Fruit fly (Drosophila melanogaster) whole organism, adult: ENCODE measurements around the gene CrzR.

Experiments
- CG11617 ChIP-seq: fragments of 200-800 bp; sonication (Bioruptor generic); optimal IDR thresholded peaks from 2 replicates; lab custom pipeline; 2017; ENCODE audit warnings: mild to moderate bottlenecking, missing biosample characterization, missing genetic modification reagents, missing genetic modification characterization
- CG12768 ChIP-seq: fragments of 200-800 bp; sonication (Bioruptor generic); optimal IDR thresholded peaks from 2 replicates; lab custom pipeline; 2017; ENCODE audit warnings: missing biosample characterization, missing genetic modification characterization, mild to moderate bottlenecking, moderate library complexity, missing genetic modification reagents
- CG14711 ChIP-seq: fragments of 200-800 bp; sonication (Bioruptor generic); optimal IDR thresholded peaks from 2 replicates; lab custom pipeline; 2018; ENCODE audit warnings: missing biosample characterization, mild to moderate bottlenecking, missing genetic modification characterization, moderate library complexity
- CG1620 ChIP-seq: fragments of 200-800 bp; sonication (Bioruptor generic); optimal IDR thresholded peaks from 2 replicates; lab custom pipeline; 2016; ENCODE audit warnings: missing biosample characterization, missing genetic modification characterization
- CG33017 ChIP-seq: fragments of 200-800 bp; sonication (Bioruptor generic); optimal IDR thresholded peaks from 2 replicates; lab custom pipeline; 2018; ENCODE audit warnings: missing biosample characterization, mild to moderate bottlenecking, missing genetic modification characterization, moderate library complexity
- CG5204 ChIP-seq: fragments of 200-800 bp; sonication (Bioruptor generic); optimal IDR thresholded peaks from 2 replicates; lab custom pipeline; 2016; ENCODE audit warnings: missing biosample characterization, missing genetic modification characterization
- CG7045 ChIP-seq: fragments of 200-800 bp; sonication (Bioruptor generic); optimal IDR thresholded peaks from 2 replicates; lab custom pipeline; 2017; ENCODE audit warnings: missing biosample characterization, mild to moderate bottlenecking, missing genetic modification characterization
- CG7101 ChIP-seq: fragments of 200-800 bp; sonication (Bioruptor generic); optimal IDR thresholded peaks from 2 replicates; lab custom pipeline; 2018; ENCODE audit warnings: missing biosample characterization, mild to moderate bottlenecking, missing genetic modification characterization, moderate library complexity
- Clk ChIP-seq: fragments of 200-800 bp; sonication (Bioruptor generic); optimal IDR thresholded peaks from 2 replicates; lab custom pipeline; 2017; ENCODE audit warnings: missing biosample characterization, missing genetic modification characterization
- Crg-1 ChIP-seq: fragments of 200-800 bp; sonication (Bioruptor generic); optimal IDR thresholded peaks from 2 replicates; lab custom pipeline; 2016; ENCODE audit warnings: missing biosample characterization, missing genetic modification characterization
- Hr96 ChIP-seq: fragments of 200-800 bp; sonication (Bioruptor generic); optimal IDR thresholded peaks from 2 replicates; lab custom pipeline; 2016; ENCODE audit warnings: missing biosample characterization, missing genetic modification characterization
- Mnt ChIP-seq: fragments of 200-800 bp; sonication (Bioruptor generic); optimal IDR thresholded peaks from 2 replicates; lab custom pipeline; 2016; ENCODE audit warnings: missing biosample characterization, mild to moderate bottlenecking, missing genetic modification characterization
- bab1 ChIP-seq: fragments of 200-800 bp; sonication (Bioruptor generic); optimal IDR thresholded peaks from 3 replicates; lab custom pipeline; 2019; ENCODE audit warnings: missing biosample characterization, mild to moderate bottlenecking, missing genetic modification characterization, moderate library complexity
- cic ChIP-seq: fragments of 200-800 bp; sonication (Bioruptor generic); optimal IDR thresholded peaks from 2 replicates; lab custom pipeline; 2017; ENCODE audit warnings: missing biosample characterization, mild to moderate bottlenecking, missing genetic modification characterization, moderate library complexity
- cnc ChIP-seq, 2 experiments: fragments of >200 bp; optimal IDR thresholded peaks; 2 replicates each; lab custom pipeline; 2017
- kay ChIP-seq: fragments of 200-800 bp; sonication (Bioruptor generic); peaks from one replicate; lab custom pipeline; 2016; ENCODE audit warnings: missing biosample characterization, missing genetic modification characterization, borderline replicate concordance
- ovo ChIP-seq: fragments of 200-800 bp; sonication (Bioruptor generic); optimal IDR thresholded peaks from 2 replicates; lab custom pipeline; 2016; ENCODE audit warnings: missing biosample characterization, missing genetic modification characterization
- pad ChIP-seq: fragments of 200-800 bp; sonication (Bioruptor generic); optimal IDR thresholded peaks from 3 replicates; lab custom pipeline; 2017; ENCODE audit warnings: missing biosample characterization, missing genetic modification characterization, mild to moderate bottlenecking, moderate library complexity, missing genetic modification reagents
- tj ChIP-seq: fragments of 200-800 bp; sonication (Bioruptor generic); optimal IDR thresholded peaks from 3 replicates; lab custom pipeline; 2017; ENCODE audit warnings: missing biosample characterization, mild to moderate bottlenecking, missing genetic modification characterization, moderate library complexity
- toe ChIP-seq: fragments of 200-800 bp; sonication (Bioruptor generic); optimal IDR thresholded peaks from 2 replicates; lab custom pipeline; 2016; ENCODE audit warnings: missing biosample characterization, missing genetic modification characterization

The CrzR gene

dm6 chr3L:12329549-12329948 lies 21.8 kb downstream of the CrzR start:
- no peak for TF ChIP-seq kay (GFP tag; lab: Kevin White, UChicago)
- no peak for TF ChIP-seq CG14711 (tag; lab: Kevin White, UChicago)
- no peak for TF ChIP-seq CG1620 (GFP tag; lab: Kevin White, UChicago)
- TF ChIP-seq CG5204 (GFP tag; lab: Kevin White, UChicago) = no peak
- TF ChIP-seq CG11617 (GFP tag; lab: Kevin White, UChicago) = no peak
- no peak for TF ChIP-seq Hr96
- TF ChIP-seq Crg-1 (GFP tag; lab: Kevin White, UChicago) = no peak
- no peak for TF ChIP-seq CG7045 (GFP tag; lab: Kevin White, UChicago)
- no peak for TF ChIP-seq cic (GFP tag; lab: Kevin White, UChicago)
- TF ChIP-seq toe = no peak

- TF ChIP-seq Mnt (GFP tag; lab: Kevin White, UChicago) (no peak), pad (peak; percentile 53), toe (no peak)
Measured at dm6 chr3L:12328781-12329282, 22.5 kb downstream of the CrzR start, which contains the start of gene Lmx1a. TSS of gene Lmx1a (plus strand) at chr3L:12329232.

- TF ChIP-seq CG1620 (GFP tag; lab: Kevin White, UChicago) (no peak), pad (no peak), tj (GFP tag; lab: Kevin White, UChicago) (no peak), bab1 (GFP tag; lab: Kevin White, UChicago) (no peak), cnc (optimal IDR thresholded peaks at IDR 0.05; lab: Kevin White, UChicago) (no peak), cic (GFP tag; lab: Kevin White, UChicago) (no peak), CG33017 (tag; lab: Kevin White, UChicago) (no peak), ovo (GFP tag; lab: Kevin White, UChicago) (no peak), CG7101 (no peak), kay (GFP tag; lab: Kevin White, UChicago) (no peak)
Measured at dm6 chr3L:12319782-12320181, 31.6 kb downstream of the CrzR start.

DNA sequence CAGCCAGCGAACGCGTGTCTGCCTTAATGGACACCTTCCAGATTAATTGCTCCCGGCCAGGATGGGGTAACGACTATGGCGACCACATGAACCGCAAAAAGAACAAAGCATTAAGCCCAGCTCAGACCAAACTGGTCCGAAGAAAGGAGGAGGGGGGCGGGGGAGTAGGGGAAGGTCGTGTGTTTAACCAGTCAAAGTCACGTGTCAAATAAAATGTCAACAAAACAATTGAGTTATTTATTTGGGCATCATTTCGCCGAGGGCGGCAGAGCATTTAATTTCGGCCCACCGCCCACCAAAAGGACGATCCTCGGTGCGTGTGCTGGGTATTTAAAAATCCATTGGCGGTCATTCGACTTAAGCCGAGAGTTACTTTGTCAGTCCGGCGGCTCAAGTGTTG lies 38.1 kb downstream of the CrzR start:
- no peak for TF ChIP-seq cic (GFP tag; lab: Kevin White, UChicago)
- TF ChIP-seq CG7101 = no peak
- no peak for TF ChIP-seq pad
- no peak for TF ChIP-seq ovo (GFP tag; lab: Kevin White, UChicago)

DNA sequence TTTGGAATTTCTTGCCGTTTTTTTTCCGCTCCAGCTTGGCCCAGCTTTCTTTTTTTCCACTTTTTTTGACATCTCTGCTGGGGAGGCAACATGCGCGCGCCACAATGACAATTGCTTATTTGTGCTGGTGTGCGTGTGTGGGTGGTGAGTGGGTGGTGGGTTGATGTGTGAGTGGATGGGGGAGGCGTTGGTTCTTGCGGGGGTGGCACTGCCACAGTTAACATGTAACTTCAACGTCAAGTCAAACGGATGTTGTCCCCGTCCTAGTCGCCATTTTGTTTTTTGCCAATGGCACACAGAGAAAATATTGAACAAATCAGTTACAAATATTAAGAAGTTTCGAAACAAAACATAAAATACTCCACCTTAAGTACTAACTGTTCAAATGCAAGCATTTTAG lies 40.8 kb downstream of the CrzR start, which contains the start of gene CG44355:
TSS of gene CG44355 (plus strand) at position 301 of the 400 bp plus-strand sequence.
- TF ChIP-seq CG5204 (GFP tag; lab: Kevin White, UChicago) (no peak), cnc (optimal IDR thresholded peaks at IDR 0.05; lab: Kevin White, UChicago) (no peak), CG7101 (no peak), CG1620 (GFP tag; lab: Kevin White, UChicago) (no peak), toe (no peak), CG11617 (GFP tag; lab: Kevin White, UChicago) (no peak), pad (no peak), CG33017 (tag; lab: Kevin White, UChicago) (no peak), CG12768 (no peak), CG14711 (tag; lab: Kevin White, UChicago) (no peak), cic (GFP tag; lab: Kevin White, UChicago) (no peak), kay (GFP tag; lab: Kevin White, UChicago) (no peak), tj (GFP tag; lab: Kevin White, UChicago) (no peak), Crg-1 (GFP tag; lab: Kevin White, UChicago) (no peak), CG7045 (GFP tag; lab: Kevin White, UChicago) (no peak), Clk (GFP tag; lab: Kevin White, UChicago) (no peak), bab1 (GFP tag; lab: Kevin White, UChicago) (no peak), Hr96 (no peak), Mnt (GFP tag; lab: Kevin White, UChicago) (no peak), ovo (GFP tag; lab: Kevin White, UChicago) (no peak)

DNA sequence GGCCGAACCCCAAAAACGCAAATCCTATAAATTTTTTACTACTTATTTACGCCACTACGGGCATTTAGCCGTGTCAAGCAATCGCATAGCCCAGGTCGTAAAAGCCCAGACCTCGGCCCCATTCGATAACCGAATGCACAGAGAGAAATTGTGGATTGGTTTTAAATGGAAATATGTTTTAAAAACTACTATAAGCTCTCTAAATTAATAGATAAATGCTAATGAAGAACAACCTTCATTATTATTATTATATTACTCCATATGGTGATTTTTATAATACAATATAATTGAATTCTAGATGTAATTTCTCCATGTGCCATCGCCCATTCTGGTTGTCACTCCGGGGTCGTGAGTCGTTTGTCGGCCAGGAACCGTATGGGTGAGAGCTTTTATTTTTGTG lies 45.4 kb downstream of the CrzR start:
- TF ChIP-seq CG12768 (no peak), ovo (GFP tag; lab: Kevin White, UChicago) (no peak), CG5204 (GFP tag; lab: Kevin White, UChicago) (no peak), tj (GFP tag; lab: Kevin White, UChicago) (no peak), bab1 (GFP tag; lab: Kevin White, UChicago) (no peak), Crg-1 (GFP tag; lab: Kevin White, UChicago) (no peak), CG7101 (no peak), Mnt (GFP tag; lab: Kevin White, UChicago) (no peak), Hr96 (no peak)

DNA sequence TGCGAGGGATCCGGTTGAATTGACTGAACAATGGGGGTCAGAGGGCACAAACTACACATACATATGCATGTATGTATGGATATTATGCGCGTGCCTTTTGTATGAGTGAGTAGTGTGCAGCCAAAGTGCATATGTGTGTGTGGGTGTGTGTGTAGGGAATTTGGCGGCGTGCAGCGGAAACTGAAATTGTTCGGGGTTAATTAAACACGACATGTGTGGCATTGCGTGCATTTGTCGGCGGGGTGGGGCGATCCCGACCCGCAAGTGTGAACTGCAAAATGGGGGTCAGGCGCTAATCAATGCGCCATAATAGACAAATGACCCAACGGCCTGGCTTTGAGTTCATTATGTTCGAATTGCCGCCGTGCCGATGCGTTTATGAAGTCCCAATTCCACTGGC lies 53.3 kb downstream of the CrzR start:
- TF ChIP-seq CG5204 (GFP tag; lab: Kevin White, UChicago) (no peak), CG11617 (GFP tag; lab: Kevin White, UChicago) (no peak), tj (GFP tag; lab: Kevin White, UChicago) (no peak), ovo (GFP tag; lab: Kevin White, UChicago) (no peak), bab1 (GFP tag; lab: Kevin White, UChicago) (no peak), cic (GFP tag; lab: Kevin White, UChicago) (no peak), CG14711 (tag; lab: Kevin White, UChicago) (no peak), pad (no peak), Hr96 (no peak), cnc (optimal IDR thresholded peaks at IDR 0.05; lab: Kevin White, UChicago) (no peak), kay (GFP tag; lab: Kevin White, UChicago) (no peak)
